Fruit fly (Drosophila melanogaster): Measurements from ENCODE around the gene Dna2.

DNA sequence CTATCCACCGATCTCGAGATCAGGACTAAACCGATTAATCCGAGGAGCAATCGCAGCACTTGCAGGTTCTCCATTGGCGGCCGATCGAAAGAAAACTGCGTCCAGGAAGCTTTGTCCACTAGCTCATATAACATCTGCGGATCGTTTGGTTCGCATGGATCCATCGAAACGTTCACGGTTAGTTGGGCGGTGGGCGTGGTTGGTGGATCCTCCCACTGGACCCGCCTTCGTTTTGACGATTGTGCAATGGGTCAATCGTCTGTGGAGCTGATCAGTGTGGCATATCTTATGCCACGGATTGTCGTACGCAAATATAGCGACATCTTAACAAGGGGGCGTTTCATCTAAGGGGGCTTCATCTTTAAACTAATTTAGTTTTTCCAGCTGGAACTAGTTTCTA lies 29.8 kb upstream of the Dna2 start, which contains the start of gene CG15252:
- no peak for TF ChIP-seq dsx (GFP tag; optimal IDR thresholded peaks at IDR 0.05; ENCODE audit: poor library complexity, severe bottlenecking)
- no peak for TF ChIP-seq fd59A (GFP tag; optimal IDR thresholded peaks at IDR 0.05)

Measured in whole organism, prepupa.